Worm (Caenorhabditis elegans) whole organism, L4/young adult: ENCODE results near the gene srx-84.

Source experiments
- W03F9.2 ChIP-seq: fragments of 150-350 bp; optimal IDR thresholded peaks from 2 replicates; lab custom pipeline; 2014; ENCODE audit warnings: missing biosample characterization, missing genetic modification characterization
- dao-5 ChIP-seq: sonication (generic microtip); optimal IDR thresholded peaks from 2 replicates; lab custom pipeline; 2016; ENCODE audit warnings: missing genotype, missing genetic modification characterization, moderate library complexity, missing compliant biosample characterization
- him-1 ChIP-seq: sonication (generic microtip); optimal IDR thresholded peaks from 2 replicates; lab custom pipeline; 2016; ENCODE audit warnings: missing genotype, missing genetic modification reagents, missing genetic modification characterization, missing compliant biosample characterization

- TF ChIP-seq him-1 (tag; lab: Kevin White, UChicago), result no peak
- no peak for TF ChIP-seq W03F9.2 (tag; lab: Kevin White, UChicago)
- no peak for TF ChIP-seq dao-5 (tag; lab: Kevin White, UChicago)
Measured at ce11 chrV:11585122-11585521, 13.8 kb upstream of the srx-84 start.
